Worm (Caenorhabditis elegans): ENCODE measurements around the gene M106.3.

DNA sequence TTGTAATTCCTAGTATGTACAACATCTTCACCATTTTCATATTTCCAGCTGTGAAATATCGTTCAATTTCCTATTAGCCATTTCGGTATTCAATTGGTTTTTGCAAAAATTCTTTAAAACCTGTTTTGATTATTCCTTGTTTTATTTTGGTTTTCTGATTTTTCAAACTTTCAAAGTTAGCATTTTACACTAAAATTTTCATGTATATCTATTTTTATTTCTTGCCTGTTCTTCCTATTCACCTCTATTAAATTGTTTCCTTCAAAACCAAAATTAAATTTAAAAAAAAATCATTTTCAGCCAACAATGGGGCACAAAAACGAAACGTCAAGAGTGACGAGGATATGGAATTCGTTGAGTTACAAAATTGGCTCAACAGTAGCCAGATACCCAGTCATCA is 28.3 kb upstream of the M106.3 start, which contains the start of gene ptr-8:
- no peak for TF ChIP-seq pqm-1 (tag; optimal IDR thresholded peaks at IDR 0.05)
- no peak for TF ChIP-seq ztf-11 (tag; optimal IDR thresholded peaks at IDR 0.05)
- TF ChIP-seq unc-62 (GFP tag; optimal IDR thresholded peaks at IDR 0.05): no peak
- no peak for TF ChIP-seq snpc-4 (tag; optimal IDR thresholded peaks at IDR 0.05)
- TF ChIP-seq jun-1 (tag; optimal IDR thresholded peaks at IDR 0.05): no peak
